Worm (Caenorhabditis elegans) whole organism, late embryonic: ENCODE data around the gene F58A6.9.

Experiments
- C08G9.2 ChIP-seq: sonication (generic microtip); optimal IDR thresholded peaks from 2 replicates; lab custom pipeline; 2016; ENCODE audit warnings: mild to moderate bottlenecking, missing genetic modification characterization, moderate library complexity, missing compliant biosample characterization
- F13H6.1 ChIP-seq: sonication (generic microtip); optimal IDR thresholded peaks from 2 replicates; lab custom pipeline; 2016; ENCODE audit warnings: missing genetic modification characterization, missing compliant biosample characterization
- K02D7.2 ChIP-seq: sonication (generic microtip); optimal IDR thresholded peaks from 2 replicates; lab custom pipeline; 2017; ENCODE audit warnings: mild to moderate bottlenecking, missing genetic modification characterization, missing compliant biosample characterization
- K09A11.1 ChIP-seq: sonication (generic microtip); optimal IDR thresholded peaks from 2 replicates; lab custom pipeline; 2017; ENCODE audit warnings: antibody characterized with exemption, mild to moderate bottlenecking, missing genetic modification characterization, missing compliant biosample characterization; ENCODE audit not compliant: insufficient read depth
- Y22D7AL.16 ChIP-seq: sonication (generic microtip); optimal IDR thresholded peaks from 2 replicates; lab custom pipeline; 2016; ENCODE audit warnings: missing genetic modification characterization, missing compliant biosample characterization
- ahr-1 ChIP-seq: sonication (generic microtip); optimal IDR thresholded peaks from 2 replicates; lab custom pipeline; 2016; ENCODE audit warnings: missing genetic modification characterization, missing compliant biosample characterization
- ama-1 ChIP-seq: fragments of 150-350 bp; optimal IDR thresholded peaks from 2 replicates; lab custom pipeline; 2014
- ceh-14 ChIP-seq: sonication (generic microtip); optimal IDR thresholded peaks from 2 replicates; lab custom pipeline; 2016; ENCODE audit warnings: missing genotype, missing genetic modification characterization, missing compliant biosample characterization
- ceh-18 ChIP-seq: sonication (generic microtip); optimal IDR thresholded peaks from 2 replicates; lab custom pipeline; 2016; ENCODE audit warnings: missing genetic modification characterization, missing compliant biosample characterization
- ceh-24 ChIP-seq: sonication (generic microtip); optimal IDR thresholded peaks from 2 replicates; lab custom pipeline; 2016; ENCODE audit warnings: mild to moderate bottlenecking, missing genetic modification characterization, missing compliant biosample characterization
- ceh-31 ChIP-seq: sonication (generic microtip); optimal IDR thresholded peaks from 2 replicates; lab custom pipeline; 2016; ENCODE audit warnings: missing genetic modification characterization, missing compliant biosample characterization
- ceh-34 ChIP-seq: sonication (generic microtip); optimal IDR thresholded peaks from 2 replicates; lab custom pipeline; 2016; ENCODE audit warnings: mild to moderate bottlenecking, missing genetic modification characterization, missing compliant biosample characterization
- ceh-45 ChIP-seq: fragments of 200-800 bp; sonication (Bioruptor generic); IDR thresholded peaks from 2 replicates; pipeline ENCODE4 v1.3.6; 2022; ENCODE audit warnings: missing genetic modification reagents, missing genetic modification characterization, missing compliant biosample characterization
- ceh-48 ChIP-seq: sonication (generic microtip); optimal IDR thresholded peaks from 2 replicates; lab custom pipeline; 2016; ENCODE audit warnings: missing genetic modification characterization, inconsistent platforms, missing compliant biosample characterization
- ceh-9 ChIP-seq: sonication (generic microtip); optimal IDR thresholded peaks from 2 replicates; lab custom pipeline; 2016; ENCODE audit warnings: mild to moderate bottlenecking, missing genetic modification characterization, inconsistent platforms, missing compliant biosample characterization
- che-1 ChIP-seq: sonication (generic microtip); optimal IDR thresholded peaks from 2 replicates; lab custom pipeline; 2016; ENCODE audit warnings: mild to moderate bottlenecking, missing genetic modification characterization, missing compliant biosample characterization
- dmd-4 ChIP-seq: sonication (generic microtip); optimal IDR thresholded peaks from 2 replicates; lab custom pipeline; 2016; ENCODE audit warnings: borderline replicate concordance, missing genetic modification characterization, missing compliant biosample characterization
- elt-4 ChIP-seq: sonication (generic microtip); optimal IDR thresholded peaks from 2 replicates; lab custom pipeline; 2016; ENCODE audit warnings: missing genetic modification characterization, missing compliant biosample characterization
- fax-1 ChIP-seq: sonication (generic microtip); optimal IDR thresholded peaks from 2 replicates; lab custom pipeline; 2016; ENCODE audit warnings: missing genotype, missing genetic modification characterization, missing compliant biosample characterization
- fkh-10 ChIP-seq: fragments of 150-350 bp; optimal IDR thresholded peaks from 2 replicates; lab custom pipeline; 2014; ENCODE audit warnings: missing biosample characterization, missing genetic modification reagents, missing genetic modification characterization
- gmeb-2 ChIP-seq: sonication (generic microtip); optimal IDR thresholded peaks from 2 replicates; lab custom pipeline; 2016; ENCODE audit warnings: missing genetic modification characterization, inconsistent platforms, missing compliant biosample characterization
- hlh-8 ChIP-seq: sonication (generic microtip); optimal IDR thresholded peaks from 2 replicates; lab custom pipeline; 2016; ENCODE audit warnings: missing genotype, missing genetic modification characterization, missing compliant biosample characterization
- lim-6 ChIP-seq: sonication (generic microtip); optimal IDR thresholded peaks from 2 replicates; lab custom pipeline; 2016; ENCODE audit warnings: missing genetic modification characterization, missing compliant biosample characterization
- lin-11 ChIP-seq: fragments of 200-800 bp; sonication (Bioruptor generic); optimal IDR thresholded peaks from 2 replicates; lab custom pipeline; 2018; ENCODE audit warnings: mild to moderate bottlenecking, missing genetic modification characterization, missing compliant biosample characterization
- mec-3 ChIP-seq: sonication (generic microtip); optimal IDR thresholded peaks from 2 replicates; lab custom pipeline; 2016; ENCODE audit warnings: borderline replicate concordance, missing genetic modification characterization, missing compliant biosample characterization
- nfya-1 ChIP-seq: sonication (generic microtip); optimal IDR thresholded peaks from 2 replicates; lab custom pipeline; 2017; ENCODE audit warnings: missing genetic modification characterization, mild to moderate bottlenecking, missing compliant biosample characterization, antibody characterized with exemption, moderate library complexity
- nhr-232 ChIP-seq: sonication (generic microtip); optimal IDR thresholded peaks from 2 replicates; lab custom pipeline; 2016; ENCODE audit warnings: missing genetic modification characterization, missing compliant biosample characterization
- npax-4 ChIP-seq: sonication (generic microtip); optimal IDR thresholded peaks from 2 replicates; lab custom pipeline; 2016; ENCODE audit warnings: missing genetic modification characterization, missing compliant biosample characterization
- odd-2 ChIP-seq: sonication (generic microtip); optimal IDR thresholded peaks from 2 replicates; lab custom pipeline; 2017; ENCODE audit warnings: antibody characterized with exemption, mild to moderate bottlenecking, missing genetic modification characterization, missing compliant biosample characterization
- pat-9 ChIP-seq: fragments of 200-800 bp; sonication (Bioruptor generic); optimal IDR thresholded peaks from 2 replicates; lab custom pipeline; 2018; ENCODE audit warnings: mild to moderate bottlenecking, missing genetic modification characterization, moderate library complexity, missing compliant biosample characterization
- pax-1 ChIP-seq: fragments of 150-350 bp; optimal IDR thresholded peaks from 2 replicates; lab custom pipeline; 2014; ENCODE audit warnings: missing biosample characterization, missing genetic modification characterization
- pha-2 ChIP-seq: sonication (generic microtip); optimal IDR thresholded peaks from 2 replicates; lab custom pipeline; 2017; ENCODE audit warnings: mild to moderate bottlenecking, missing genetic modification characterization, missing compliant biosample characterization
- pha-4 ChIP-seq: fragments of 150-350 bp; optimal IDR thresholded peaks from 2 replicates; lab custom pipeline; 2018; ENCODE audit warnings: missing biosample characterization, missing genetic modification reagents, missing genetic modification characterization
- pqm-1 ChIP-seq: sonication (generic microtip); optimal IDR thresholded peaks from 2 replicates; lab custom pipeline; 2016; ENCODE audit warnings: missing genetic modification characterization, missing compliant biosample characterization
- ref-2 ChIP-seq: sonication (generic microtip); optimal IDR thresholded peaks from 2 replicates; lab custom pipeline; 2016; ENCODE audit warnings: missing genetic modification characterization, missing compliant biosample characterization
- rnt-1 ChIP-seq: sonication (generic microtip); optimal IDR thresholded peaks from 2 replicates; lab custom pipeline; 2016; ENCODE audit warnings: missing genetic modification characterization, missing compliant biosample characterization
- sdc-2 ChIP-seq: sonication (generic microtip); optimal IDR thresholded peaks from 2 replicates; lab custom pipeline; 2016; ENCODE audit warnings: missing genotype, missing genetic modification characterization, missing compliant biosample characterization
- tbx-2 ChIP-seq: sonication (generic microtip); optimal IDR thresholded peaks from 2 replicates; lab custom pipeline; 2016; ENCODE audit warnings: missing genetic modification characterization, missing compliant biosample characterization
- ztf-16 ChIP-seq: sonication (generic microtip); optimal IDR thresholded peaks from 2 replicates; lab custom pipeline; 2017; ENCODE audit warnings: missing genetic modification characterization, missing compliant biosample characterization

The F58A6.9 gene

ce11 chrII:5178609-5179008 is 19.9 kb upstream of the F58A6.9 start:
- TF ChIP-seq pha-4 (tag; lab: Kevin White, UChicago): no peak
- TF ChIP-seq ceh-34 (tag; lab: Kevin White, UChicago): no peak
- no peak for TF ChIP-seq rnt-1 (tag; lab: Kevin White, UChicago)
- no peak for TF ChIP-seq Y22D7AL.16 (tag; lab: Kevin White, UChicago)
- no peak for TF ChIP-seq C08G9.2 (tag; lab: Kevin White, UChicago)
- TF ChIP-seq ref-2: no peak
- TF ChIP-seq che-1 (tag; lab: Kevin White, UChicago): no peak
- TF ChIP-seq mec-3: no peak
- no peak for TF ChIP-seq npax-4 (tag; lab: Kevin White, UChicago)
- TF ChIP-seq elt-4: no peak
- TF ChIP-seq K02D7.2 (tag; lab: Kevin White, UChicago): no peak
- no peak for TF ChIP-seq fax-1 (tag; lab: Kevin White, UChicago)
- TF ChIP-seq ztf-16 (tag; lab: Kevin White, UChicago): no peak
- TF ChIP-seq ceh-31: no peak
- no peak for TF ChIP-seq ceh-9 (tag; lab: Kevin White, UChicago)
- no peak for TF ChIP-seq pax-1 (tag; lab: Kevin White, UChicago)
- TF ChIP-seq ceh-14 (tag; lab: Kevin White, UChicago): no peak
- TF ChIP-seq, all 69 proteins: peak for 0

ce11 chrII:5177902-5178301 is 19.2 kb upstream of the F58A6.9 start, which contains the start of gene C27D6.12:
Gene C27D6.12 (minus strand): TSS chrII:5178002.
- TF ChIP-seq ceh-18 (tag; lab: Kevin White, UChicago): no peak
- no peak for TF ChIP-seq pqm-1 (tag; lab: Kevin White, UChicago)
- no peak for TF ChIP-seq odd-2
- no peak for TF ChIP-seq K09A11.1 (tag; lab: Kevin White, UChicago)
- no peak for TF ChIP-seq K02D7.2 (tag; lab: Kevin White, UChicago)
- no peak for TF ChIP-seq ama-1 (lab: Kevin White, UChicago)
- no peak for TF ChIP-seq hlh-8 (tag; lab: Kevin White, UChicago)
- TF ChIP-seq nfya-1 (tag; lab: Kevin White, UChicago): no peak
- TF ChIP-seq ceh-9 (tag; lab: Kevin White, UChicago): no peak
- TF ChIP-seq ceh-31: no peak
- no peak for TF ChIP-seq ahr-1 (tag; lab: Kevin White, UChicago)
- no peak for TF ChIP-seq ceh-24
- TF ChIP-seq nhr-232: no peak
- no peak for TF ChIP-seq ceh-34 (tag; lab: Kevin White, UChicago)
- no peak for TF ChIP-seq fkh-10 (GFP tag; lab: Kevin White, UChicago)
- no peak for TF ChIP-seq ceh-45 (GFP tag; lab: Robert Waterston, UW)
- TF ChIP-seq Y22D7AL.16 (tag; lab: Kevin White, UChicago): no peak
- TF ChIP-seq dmd-4 (tag; lab: Kevin White, UChicago): no peak

- no peak for TF ChIP-seq gmeb-2
- TF ChIP-seq lin-11: no peak
- TF ChIP-seq ceh-48 (tag; lab: Kevin White, UChicago): no peak
- no peak for TF ChIP-seq fax-1 (tag; lab: Kevin White, UChicago)
- no peak for TF ChIP-seq nfya-1 (tag; lab: Kevin White, UChicago)
- no peak for TF ChIP-seq pat-9 (tag; lab: Kevin White, UChicago)
- no peak for TF ChIP-seq ztf-16 (tag; lab: Kevin White, UChicago)
- no peak for TF ChIP-seq C08G9.2 (tag; lab: Kevin White, UChicago)
- no peak for TF ChIP-seq tbx-2 (tag; lab: Kevin White, UChicago)
- no peak for TF ChIP-seq sdc-2 (tag; lab: Kevin White, UChicago)
- TF ChIP-seq dmd-4 (tag; lab: Kevin White, UChicago): no peak
- no peak for TF ChIP-seq pha-2 (tag; lab: Kevin White, UChicago)
- no peak for TF ChIP-seq pax-1 (tag; lab: Kevin White, UChicago)
- TF ChIP-seq hlh-8 (tag; lab: Kevin White, UChicago): no peak
- no peak for TF ChIP-seq ceh-34 (tag; lab: Kevin White, UChicago)
- no peak for TF ChIP-seq mec-3
- no peak for TF ChIP-seq fkh-10 (GFP tag; lab: Kevin White, UChicago)
- TF ChIP-seq ceh-24: no peak
- no peak for TF ChIP-seq F13H6.1
- TF ChIP-seq lim-6: no peak
Measured at ce11 chrII:5176934-5177333, 18.3 kb upstream of the F58A6.9 start.
